Worm (Caenorhabditis elegans) whole organism, L3 larva: ENCODE results near the gene ugt-20.

Experiments
- aly-2 ChIP-seq: fragments of 150-350 bp; optimal IDR thresholded peaks from 2 replicates; lab custom pipeline; 2014; ENCODE audit warnings: missing biosample characterization, missing genetic modification characterization
- ama-1 ChIP-seq: fragments of 150-350 bp; optimal IDR thresholded peaks from 2 replicates; lab custom pipeline; 2018
- ceh-16 ChIP-seq: sonication (generic microtip); optimal IDR thresholded peaks from 2 replicates; lab custom pipeline; 2017; ENCODE audit warnings: missing biosample characterization, missing genetic modification characterization
- ceh-28 ChIP-seq: fragments of 150-350 bp; optimal IDR thresholded peaks from 2 replicates; lab custom pipeline; 2014; ENCODE audit warnings: missing biosample characterization, missing genetic modification reagents, missing genetic modification characterization
- ceh-82 ChIP-seq: fragments of 150-350 bp; optimal IDR thresholded peaks from 2 replicates; lab custom pipeline; 2014; ENCODE audit warnings: missing biosample characterization, missing genetic modification characterization
- ceh-9 ChIP-seq: sonication (generic microtip); optimal IDR thresholded peaks from 2 replicates; lab custom pipeline; 2018; ENCODE audit warnings: missing biosample characterization, missing genetic modification characterization
- egl-27 ChIP-seq: sonication (generic microtip); optimal IDR thresholded peaks from 4 replicates; lab custom pipeline; 2017; ENCODE audit warnings: missing biosample characterization, missing genetic modification reagents, missing genetic modification characterization
- egl-5 ChIP-seq: fragments of 150-350 bp; optimal IDR thresholded peaks from 2 replicates; lab custom pipeline; 2017; ENCODE audit warnings: missing biosample characterization, missing genetic modification reagents, missing genetic modification characterization, inconsistent platforms
- elt-2 ChIP-seq: sonication (generic microtip); optimal IDR thresholded peaks from 2 replicates; lab custom pipeline; 2016; ENCODE audit warnings: missing genetic modification reagents, mild to moderate bottlenecking, missing genetic modification characterization, missing compliant biosample characterization
- elt-3 ChIP-seq, 3 experiments: fragments of 150-350 bp in 1 of 3; sonication (generic microtip) in 2 of 3; optimal IDR thresholded peaks; 2 replicates in 2 of 3; 4 replicates in 1 of 3; lab custom pipeline; 2014 to 2017; ENCODE audit warnings: missing biosample characterization in 3 of 3, missing genetic modification characterization in 3 of 3
- fkh-10 ChIP-seq: sonication (generic microtip); optimal IDR thresholded peaks from 2 replicates; lab custom pipeline; 2017; ENCODE audit warnings: missing biosample characterization, missing genetic modification reagents, missing genetic modification characterization
- fkh-2 ChIP-seq: fragments of 150-350 bp; optimal IDR thresholded peaks from 2 replicates; lab custom pipeline; 2014; ENCODE audit warnings: missing biosample characterization, missing genetic modification reagents, missing genetic modification characterization
- fos-1 ChIP-seq: fragments of 150-350 bp; optimal IDR thresholded peaks from 2 replicates; lab custom pipeline; 2014; ENCODE audit warnings: missing biosample characterization, missing genetic modification characterization
- hmg-11 ChIP-seq: sonication (generic microtip); optimal IDR thresholded peaks from 2 replicates; lab custom pipeline; 2016; ENCODE audit warnings: missing genetic modification characterization, missing compliant biosample characterization
- jun-1 ChIP-seq: fragments of 150-350 bp; optimal IDR thresholded peaks from 2 replicates; lab custom pipeline; 2014; ENCODE audit warnings: missing biosample characterization, missing genetic modification reagents, missing genetic modification characterization
- lin-15B ChIP-seq: fragments of 150-350 bp; optimal IDR thresholded peaks from 2 replicates; lab custom pipeline; 2014; ENCODE audit warnings: missing biosample characterization, missing genetic modification characterization
- lin-39 ChIP-seq: fragments of 150-350 bp; optimal IDR thresholded peaks from 2 replicates; lab custom pipeline; 2018; ENCODE audit warnings: missing biosample characterization, missing genetic modification reagents, missing genetic modification characterization
- mdl-1 ChIP-seq: fragments of 150-350 bp; optimal IDR thresholded peaks from 2 replicates; lab custom pipeline; 2014; ENCODE audit warnings: missing biosample characterization, missing genetic modification characterization
- mml-1 ChIP-seq: fragments of 150-350 bp; sonication (generic microtip); optimal IDR thresholded peaks from 3 replicates; lab custom pipeline; 2014; ENCODE audit warnings: missing biosample characterization, missing genetic modification characterization
- nfya-1 ChIP-seq: sonication (generic microtip); optimal IDR thresholded peaks from 2 replicates; lab custom pipeline; 2017; ENCODE audit warnings: missing genetic modification characterization, mild to moderate bottlenecking, missing compliant biosample characterization, antibody characterized with exemption, moderate library complexity; ENCODE audit not compliant: insufficient read depth
- nhr-11 ChIP-seq: fragments of 150-350 bp; optimal IDR thresholded peaks from 2 replicates; lab custom pipeline; 2014; ENCODE audit warnings: missing biosample characterization, missing genetic modification characterization
- nhr-12 ChIP-seq: fragments of 150-350 bp; optimal IDR thresholded peaks from 2 replicates; lab custom pipeline; 2014; ENCODE audit warnings: missing biosample characterization, missing genetic modification characterization
- nhr-23 ChIP-seq: fragments of 150-350 bp; optimal IDR thresholded peaks from 2 replicates; lab custom pipeline; 2014; ENCODE audit warnings: missing biosample characterization, missing genetic modification reagents, missing genetic modification characterization
- nhr-237 ChIP-seq: fragments of 150-350 bp; optimal IDR thresholded peaks from 2 replicates; lab custom pipeline; 2014; ENCODE audit warnings: missing biosample characterization, missing genetic modification characterization
- nhr-25 ChIP-seq: sonication (generic microtip); optimal IDR thresholded peaks from 2 replicates; lab custom pipeline; 2017; ENCODE audit warnings: missing biosample characterization, missing genetic modification characterization
- nhr-28 ChIP-seq: fragments of 150-350 bp; optimal IDR thresholded peaks from 2 replicates; lab custom pipeline; 2014; ENCODE audit warnings: missing biosample characterization, missing genetic modification characterization
- nhr-43 ChIP-seq: sonication (generic microtip); optimal IDR thresholded peaks from 2 replicates; lab custom pipeline; 2016; ENCODE audit warnings: mild to moderate bottlenecking, missing genetic modification characterization, missing compliant biosample characterization; ENCODE audit not compliant: poor library complexity, severe bottlenecking
- nhr-67 ChIP-seq: fragments of 150-350 bp; optimal IDR thresholded peaks from 2 replicates; lab custom pipeline; 2014; ENCODE audit warnings: missing biosample characterization, missing genetic modification characterization
- nhr-76 ChIP-seq: fragments of 150-350 bp; sonication (generic microtip); optimal IDR thresholded peaks from 5 replicates; lab custom pipeline; 2014; ENCODE audit warnings: missing biosample characterization, missing genetic modification characterization
- nhr-77 ChIP-seq: fragments of 150-350 bp; optimal IDR thresholded peaks from 2 replicates; lab custom pipeline; 2014; ENCODE audit warnings: missing biosample characterization, missing genetic modification characterization
- pha-4 ChIP-seq: fragments of 150-350 bp; optimal IDR thresholded peaks from 2 replicates; lab custom pipeline; 2014; ENCODE audit warnings: missing biosample characterization, missing genetic modification reagents, missing genetic modification characterization
- pqm-1 ChIP-seq: fragments of 150-350 bp; optimal IDR thresholded peaks from 2 replicates; lab custom pipeline; 2017; ENCODE audit warnings: missing biosample characterization, missing genetic modification characterization, inconsistent platforms
- sea-2 ChIP-seq: fragments of 150-350 bp; sonication (generic microtip); optimal IDR thresholded peaks from 4 replicates; lab custom pipeline; 2014; ENCODE audit warnings: missing biosample characterization, missing genetic modification reagents, missing genetic modification characterization
- skn-1 ChIP-seq: fragments of 150-350 bp; optimal IDR thresholded peaks from 2 replicates; lab custom pipeline; 2014; ENCODE audit warnings: missing biosample characterization, missing genetic modification characterization
- snpc-4 ChIP-seq: fragments of 150-350 bp; optimal IDR thresholded peaks from 2 replicates; lab custom pipeline; 2014; ENCODE audit warnings: missing biosample characterization, missing genetic modification characterization
- tbx-2 ChIP-seq: sonication (generic microtip); optimal IDR thresholded peaks from 2 replicates; lab custom pipeline; 2016; ENCODE audit warnings: mild to moderate bottlenecking, missing genetic modification characterization, missing compliant biosample characterization
- unc-39 ChIP-seq: sonication (generic microtip); optimal IDR thresholded peaks from 4 replicates; lab custom pipeline; 2017; ENCODE audit warnings: missing biosample characterization, missing genetic modification characterization
- unc-62 ChIP-seq: fragments of 150-350 bp; sonication (generic microtip); optimal IDR thresholded peaks from 4 replicates; lab custom pipeline; 2014; ENCODE audit warnings: missing biosample characterization, missing genetic modification reagents, missing genetic modification characterization
- ztf-11 ChIP-seq: fragments of 150-350 bp; optimal IDR thresholded peaks from 2 replicates; lab custom pipeline; 2014; ENCODE audit warnings: missing biosample characterization, missing genetic modification characterization
- ztf-4 ChIP-seq: fragments of 150-350 bp; optimal IDR thresholded peaks from 2 replicates; lab custom pipeline; 2014; ENCODE audit warnings: missing biosample characterization, missing genetic modification characterization

Gene ugt-20

ce11 chrIV:6112291-6112690 lies 28.9 kb upstream of the ugt-20 start, which contains the start of gene M03D4.3:
TSS of gene M03D4.3 (minus strand) at chrIV:6112391.
- TF ChIP-seq nhr-25 (tag; lab: Kevin White, UChicago) (no peak), ceh-16 (tag; lab: Kevin White, UChicago) (no peak), unc-62 (GFP tag; lab: Kevin White, UChicago) (no peak), ceh-9 (tag; lab: Kevin White, UChicago) (no peak), mml-1 (tag; lab: Kevin White, UChicago) (no peak), hmg-11 (tag; lab: Kevin White, UChicago) (no peak), nhr-28 (no peak), fos-1 (no peak), ceh-28 (tag; lab: Kevin White, UChicago) (no peak), aly-2 (tag; lab: Kevin White, UChicago) (no peak), egl-5 (tag; lab: Kevin White, UChicago) (no peak)

ce11 chrIV:6108665-6109064 lies 25.3 kb upstream of the ugt-20 start:
- no peak for TF ChIP-seq fos-1
- no peak for TF ChIP-seq nhr-28
- no peak for TF ChIP-seq jun-1

- TF ChIP-seq ceh-82 (tag; lab: Kevin White, UChicago) (no peak), mdl-1 (tag; lab: Kevin White, UChicago) (no peak), snpc-4 (tag; lab: Kevin White, UChicago) (no peak), nhr-28 (no peak), mml-1 (tag; lab: Kevin White, UChicago) (no peak), fkh-2 (tag; lab: Kevin White, UChicago) (no peak), nhr-237 (tag; lab: Kevin White, UChicago) (no peak), egl-27 (tag; lab: Kevin White, UChicago) (no peak), nhr-25 (tag; lab: Kevin White, UChicago) (no peak), ztf-11 (tag; lab: Kevin White, UChicago) (no peak), nhr-43 (no peak), sea-2 (no peak), nhr-12 (tag; lab: Kevin White, UChicago) (no peak), skn-1 (tag; lab: Kevin White, UChicago) (no peak)
Observed at ce11 chrIV:6104446-6104845, 21.0 kb upstream of the ugt-20 start.

ce11 chrIV:6099770-6100169 lies 16.4 kb upstream of the ugt-20 start:
- TF ChIP-seq fkh-10 (GFP tag; lab: Kevin White, UChicago) (no peak), nfya-1 (tag; lab: Kevin White, UChicago) (peak; percentile 51), hmg-11 (tag; lab: Kevin White, UChicago) (no peak), pqm-1 (peak; percentile 76), pha-4 (peak; percentile 47), nhr-23 (tag; lab: Kevin White, UChicago) (peak; percentile 85), nhr-25 (tag; lab: Kevin White, UChicago) (peak; percentile 17), elt-3 (tag; optimal IDR thresholded peaks at IDR 0.05; lab: Kevin White, UChicago) (peak in 1 of 3 experiments; percentile 45), lin-15B (tag; lab: Kevin White, UChicago) (no peak), unc-62 (GFP tag; lab: Kevin White, UChicago) (no peak), egl-27 (tag; lab: Kevin White, UChicago) (peak; percentile 60), nhr-43 (peak; percentile 87), elt-2 (tag; lab: Kevin White, UChicago) (peak; percentile 66), ceh-28 (tag; lab: Kevin White, UChicago) (peak; percentile 35), nhr-11 (no peak)

DNA sequence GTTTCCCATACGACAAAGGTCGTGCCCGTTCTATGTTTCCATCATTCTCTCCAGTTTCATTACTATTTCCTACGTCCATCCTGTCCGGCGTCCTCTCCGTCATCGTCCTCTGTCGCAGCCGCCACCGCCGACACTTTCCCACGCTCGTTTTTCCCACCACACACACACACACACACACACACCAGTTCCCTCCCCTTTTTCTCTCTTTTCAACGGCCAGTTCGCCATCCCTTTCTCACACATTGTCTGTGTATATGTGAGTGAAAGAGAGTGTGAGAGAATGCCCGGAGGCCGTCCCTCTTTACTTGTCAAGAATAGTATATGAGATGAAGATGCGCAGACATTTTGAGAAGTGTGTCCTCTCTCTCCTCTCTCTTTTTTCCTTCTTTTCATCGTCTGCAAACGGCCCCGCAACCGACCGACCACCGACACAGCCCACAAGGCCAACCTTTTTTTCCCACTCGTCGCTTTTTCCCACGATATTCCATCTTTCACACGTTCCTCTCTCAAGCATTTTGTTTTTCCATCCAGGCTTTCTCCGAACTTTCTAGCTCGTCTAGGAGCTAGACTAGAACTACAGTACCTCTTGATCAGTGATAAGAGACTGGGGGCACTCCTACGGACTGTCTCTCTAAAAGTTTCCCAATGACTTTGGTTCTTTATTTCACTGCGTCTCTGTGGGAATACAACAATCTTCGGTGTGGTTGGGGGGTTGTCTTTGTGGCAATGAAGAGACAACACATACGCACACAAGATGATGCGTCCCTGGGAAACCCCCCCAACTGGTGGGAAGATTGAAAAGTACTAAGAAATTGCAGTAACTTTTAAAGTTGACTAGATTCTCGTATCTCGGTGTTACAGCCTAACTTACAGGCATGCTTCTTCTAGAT lies 13.9 kb upstream of the ugt-20 start:
- peak; percentile 68 for TF ChIP-seq tbx-2 (tag; lab: Kevin White, UChicago)
- TF ChIP-seq unc-39 (tag; lab: Kevin White, UChicago): no peak
- TF ChIP-seq nhr-76: no peak
- TF ChIP-seq pqm-1: peak; percentile 46
- no peak for TF ChIP-seq fos-1
- TF ChIP-seq nhr-67 (tag; lab: Kevin White, UChicago): no peak
- TF ChIP-seq mml-1 (tag; lab: Kevin White, UChicago): no peak
- TF ChIP-seq skn-1 (tag; lab: Kevin White, UChicago): no peak
- TF ChIP-seq fkh-10 (GFP tag; lab: Kevin White, UChicago): no peak
- TF ChIP-seq aly-2 (tag; lab: Kevin White, UChicago): no peak
- TF ChIP-seq ceh-9 (tag; lab: Kevin White, UChicago): no peak
- no peak for TF ChIP-seq ama-1 (lab: Kevin White, UChicago)
- TF ChIP-seq hmg-11 (tag; lab: Kevin White, UChicago): peak; percentile 96
- TF ChIP-seq sea-2: no peak
- no peak for TF ChIP-seq nhr-77
- peak; percentile 86 for TF ChIP-seq nhr-43
- peak; percentile 69 for TF ChIP-seq jun-1
- TF ChIP-seq nhr-23 (tag; lab: Kevin White, UChicago): peak; percentile 86
- TF ChIP-seq fkh-2 (tag; lab: Kevin White, UChicago): no peak
- peak; percentile 56 for TF ChIP-seq ztf-4 (tag; lab: Kevin White, UChicago)
- peak; percentile 79 for TF ChIP-seq snpc-4 (tag; lab: Kevin White, UChicago)
- peak; percentile 73 for TF ChIP-seq unc-62 (GFP tag; lab: Kevin White, UChicago)
- TF ChIP-seq ceh-82 (tag; lab: Kevin White, UChicago): no peak
- TF ChIP-seq lin-39 (tag; lab: Kevin White, UChicago): peak; percentile 41
- no peak for TF ChIP-seq nhr-12 (tag; lab: Kevin White, UChicago)
